Fruit fly (Drosophila melanogaster) whole organism, embryonic: ENCODE measurements around the gene Ccp84Ac.
A peak's percentile ranks its signal among the peaks of the same experiment; 100 is the strongest.

Experiments
- CG10321 ChIP-seq: fragments of 200-800 bp; sonication (Bioruptor generic); IDR thresholded peaks from 2 replicates; pipeline ENCODE4 v1.3.6; 2022; ENCODE audit warnings: missing biosample characterization, missing genetic modification characterization
- CG10431 ChIP-seq: fragments of 200-800 bp; sonication (Bioruptor generic); optimal IDR thresholded peaks from 3 replicates; lab custom pipeline; 2018; ENCODE audit warnings: missing biosample characterization, mild to moderate bottlenecking, missing genetic modification characterization
- CG11247 ChIP-seq: fragments of 200-800 bp; sonication (Bioruptor generic); IDR thresholded peaks from 2 replicates; pipeline ENCODE4 v1.3.6; 2022; ENCODE audit warnings: missing biosample characterization, missing genetic modification characterization
- CG14860 ChIP-seq: fragments of 200-800 bp; sonication (Bioruptor generic); IDR thresholded peaks from 3 replicates; pipeline ENCODE4 v1.3.6; 2022; ENCODE audit warnings: missing biosample characterization, missing genetic modification characterization; ENCODE audit not compliant: partially characterized antibody
- CG1832 ChIP-seq: fragments of 200-800 bp; sonication (Bioruptor generic); optimal IDR thresholded peaks from 2 replicates; lab custom pipeline; 2017; ENCODE audit warnings: missing biosample characterization, mild to moderate bottlenecking, missing genetic modification characterization, inconsistent platforms
- CG18619 ChIP-seq: fragments of 200-800 bp; sonication (Bioruptor generic); optimal IDR thresholded peaks from 3 replicates; lab custom pipeline; 2017; ENCODE audit warnings: missing biosample characterization, mild to moderate bottlenecking, missing genetic modification characterization
- CG2199 ChIP-seq: fragments of 200-800 bp; sonication (Bioruptor generic); IDR thresholded peaks from 3 replicates; pipeline ENCODE4 v1.3.6; 2022; ENCODE audit warnings: missing biosample characterization, missing genetic modification characterization
- CG3726 ChIP-seq: fragments of 200-800 bp; sonication (Bioruptor generic); IDR thresholded peaks from 3 replicates; pipeline ENCODE4, ENCODE4 v1.3.6; 2022; ENCODE audit warnings: missing biosample characterization, missing genetic modification characterization
- CG3847 ChIP-seq: fragments of 200-800 bp; sonication (Bioruptor generic); IDR thresholded peaks from 2 replicates; pipeline ENCODE4 v1.3.6; 2022; ENCODE audit warnings: missing biosample characterization, missing genetic modification characterization
- CG3995 ChIP-seq: fragments of 200-800 bp; sonication (Bioruptor generic); optimal IDR thresholded peaks from 3 replicates; lab custom pipeline; 2016; ENCODE audit warnings: missing biosample characterization, missing genetic modification characterization
- CG7372 ChIP-seq: fragments of 200-800 bp; sonication (Bioruptor generic); IDR thresholded peaks from 2 replicates; pipeline ENCODE4 v1.3.6; 2022; ENCODE audit warnings: missing biosample characterization, missing genetic modification characterization
- CG8765 ChIP-seq: fragments of 200-800 bp; sonication (Bioruptor generic); IDR thresholded peaks from 2 replicates; pipeline ENCODE4 v1.3.6; 2022; ENCODE audit warnings: missing biosample characterization, missing genetic modification characterization
- CG8924 ChIP-seq: fragments of 200-800 bp; optimal IDR thresholded peaks from 3 replicates; lab custom pipeline; 2019; ENCODE audit warnings: missing biosample characterization, mild to moderate bottlenecking, missing genetic modification characterization, moderate library complexity
- CoRest ChIP-seq: fragments of 200-800 bp; sonication (Bioruptor generic); optimal IDR thresholded peaks from 3 replicates; lab custom pipeline; 2018; ENCODE audit warnings: missing biosample characterization, mild to moderate bottlenecking, missing genetic modification characterization, moderate library complexity
- D ChIP-seq, 2 experiments: fragments of 200-800 bp in 1 of 2; fragments of >200 bp in 1 of 2; sonication (Bioruptor generic) in 1 of 2; optimal IDR thresholded peaks; 2 replicates in 1 of 2; 3 replicates in 1 of 2; lab custom pipeline; 2017; ENCODE audit warnings: mild to moderate bottlenecking in 1 of 2, missing biosample characterization in 1 of 2, missing genetic modification characterization in 1 of 2, missing genetic modification reagents in 1 of 2
- Dad ChIP-seq: fragments of 200-800 bp; sonication (Bioruptor generic); optimal IDR thresholded peaks from 3 replicates; lab custom pipeline; 2016; ENCODE audit warnings: missing biosample characterization, missing genetic modification characterization
- Dll ChIP-seq: fragments of 200-800 bp; sonication (Bioruptor generic); IDR thresholded peaks from 4 replicates; pipeline ENCODE4 v1.3.6; 2022; ENCODE audit warnings: missing biosample characterization, missing genetic modification characterization; ENCODE audit not compliant: partially characterized antibody
- Nf-YB ChIP-seq: fragments of 200-800 bp; sonication (Bioruptor generic); optimal IDR thresholded peaks from 3 replicates; lab custom pipeline; 2019; ENCODE audit warnings: missing biosample characterization, mild to moderate bottlenecking, missing genetic modification characterization, moderate library complexity
- Nf-YC ChIP-seq: fragments of 200-800 bp; optimal IDR thresholded peaks from 3 replicates; lab custom pipeline; 2019; ENCODE audit warnings: missing biosample characterization, mild to moderate bottlenecking, missing genetic modification characterization, moderate library complexity
- Ssrp ChIP-seq: fragments of 200-800 bp; sonication (Bioruptor generic); optimal IDR thresholded peaks from 2 replicates; lab custom pipeline; 2018; ENCODE audit warnings: missing biosample characterization, mild to moderate bottlenecking, missing genetic modification characterization, moderate library complexity
- ap ChIP-seq: fragments of 200-800 bp; sonication (Bioruptor generic); IDR thresholded peaks from 2 replicates; pipeline ENCODE4 v1.3.6; 2022; ENCODE audit warnings: missing biosample characterization, missing genetic modification characterization
- ato ChIP-seq: fragments of 200-800 bp; sonication (Bioruptor generic); IDR thresholded peaks from 2 replicates; pipeline ENCODE4 v1.3.6; 2022; ENCODE audit warnings: missing biosample characterization, missing genetic modification characterization; ENCODE audit not compliant: partially characterized antibody
- cad ChIP-seq: fragments of >200 bp; optimal IDR thresholded peaks from 2 replicates; lab custom pipeline; 2017; ENCODE audit warnings: missing biosample characterization, missing genetic modification characterization
- caup ChIP-seq: fragments of 200-800 bp; sonication (Bioruptor generic); optimal IDR thresholded peaks from 3 replicates; lab custom pipeline; 2017; ENCODE audit warnings: missing biosample characterization, mild to moderate bottlenecking, missing genetic modification characterization, moderate library complexity; ENCODE audit not compliant: severe bottlenecking
- cg ChIP-seq: fragments of 200-800 bp; sonication (Bioruptor generic); optimal IDR thresholded peaks from 3 replicates; lab custom pipeline; 2019; ENCODE audit warnings: missing biosample characterization, mild to moderate bottlenecking, missing genetic modification characterization, moderate library complexity
- chinmo ChIP-seq: fragments of 200-800 bp; sonication (Bioruptor generic); IDR thresholded peaks from 4 replicates; pipeline ENCODE4 v1.3.6; 2022; ENCODE audit warnings: missing biosample characterization, missing genetic modification characterization; ENCODE audit not compliant: partially characterized antibody
- corto ChIP-seq: fragments of 200-800 bp; sonication (Bioruptor generic); optimal IDR thresholded peaks from 2 replicates; lab custom pipeline; 2016; ENCODE audit warnings: missing biosample characterization, mild to moderate bottlenecking, missing genetic modification characterization, moderate library complexity
- crol ChIP-seq: fragments of 200-800 bp; sonication (Bioruptor generic); IDR thresholded peaks from 2 replicates; pipeline ENCODE4 v1.3.6; 2022; ENCODE audit warnings: missing biosample characterization, missing genetic modification characterization
- gcm ChIP-seq: fragments of 200-800 bp; sonication (Bioruptor generic); optimal IDR thresholded peaks from 2 replicates; lab custom pipeline; 2019; ENCODE audit warnings: missing biosample characterization, mild to moderate bottlenecking, missing genetic modification characterization, moderate library complexity
- hbn ChIP-seq: fragments of 200-800 bp; sonication (Bioruptor generic); IDR thresholded peaks from 2 replicates; pipeline ENCODE4 v1.3.6; 2022; ENCODE audit warnings: missing biosample characterization, missing genetic modification characterization; ENCODE audit not compliant: partially characterized antibody
- insv ChIP-seq, 2 experiments: fragments of 200-800 bp; sonication (Bioruptor generic); optimal IDR thresholded peaks; 3 replicates each; lab custom pipeline; 2016 to 2018; ENCODE audit warnings: missing biosample characterization in 2 of 2, missing genetic modification characterization in 2 of 2
- kay ChIP-seq: fragments of 200-800 bp; sonication (Bioruptor generic); optimal IDR thresholded peaks from 2 replicates; lab custom pipeline; 2016; ENCODE audit warnings: missing biosample characterization, missing genetic modification characterization
- lov ChIP-seq, 2 experiments: fragments of 200-800 bp in 1 of 2; fragments of >200 bp in 1 of 2; sonication (Bioruptor generic) in 1 of 2; IDR thresholded peaks in 1 of 2; optimal IDR thresholded peaks in 1 of 2; 2 replicates in 1 of 2; 3 replicates in 1 of 2; pipeline versions ENCODE4 v1.3.6 to Lab custom; 2017 to 2022; ENCODE audit warnings: missing biosample characterization in 1 of 2, missing genetic modification characterization in 1 of 2
- nerfin-1 ChIP-seq: fragments of 200-800 bp; sonication (Bioruptor generic); optimal IDR thresholded peaks from 3 replicates; lab custom pipeline; 2019; ENCODE audit warnings: missing biosample characterization, mild to moderate bottlenecking, missing genetic modification characterization, moderate library complexity
- nmo ChIP-seq: fragments of 200-800 bp; sonication (Bioruptor generic); optimal IDR thresholded peaks from 2 replicates; lab custom pipeline; 2018; ENCODE audit warnings: missing biosample characterization, mild to moderate bottlenecking, missing genetic modification characterization, moderate library complexity
- prd ChIP-seq, 3 experiments: fragments of >200 bp in 2 of 3; fragments of 200-800 bp in 1 of 3; sonication (Bioruptor generic) in 1 of 3; optimal IDR thresholded peaks in 2 of 3; IDR thresholded peaks in 1 of 3; 2 replicates in 2 of 3; 3 replicates in 1 of 3; pipeline versions ENCODE4 v1.3.6 to Lab custom; 2017 to 2022; ENCODE audit warnings: missing biosample characterization in 1 of 3, missing genetic modification characterization in 1 of 3
- pros ChIP-seq: fragments of 200-800 bp; sonication (Bioruptor generic); optimal IDR thresholded peaks from 3 replicates; lab custom pipeline; 2019; ENCODE audit warnings: missing biosample characterization, mild to moderate bottlenecking, missing genetic modification characterization, moderate library complexity
- sens ChIP-seq: fragments of 200-800 bp; sonication (Bioruptor generic); peaks from one replicate; lab custom pipeline; 2016; ENCODE audit warnings: missing biosample characterization, missing genetic modification characterization
- sens-2 ChIP-seq: fragments of 200-800 bp; sonication (Bioruptor generic); IDR thresholded peaks from 2 replicates; pipeline ENCODE4 v1.3.6; 2022; ENCODE audit warnings: missing biosample characterization, missing genetic modification characterization
- slbo ChIP-seq: fragments of 200-800 bp; sonication (Bioruptor generic); IDR thresholded peaks from 2 replicates; pipeline ENCODE4 v1.3.6; 2022; ENCODE audit warnings: missing biosample characterization, missing genetic modification characterization
- sqz ChIP-seq: fragments of 200-800 bp; sonication (Bioruptor generic); optimal IDR thresholded peaks from 3 replicates; lab custom pipeline; 2018; ENCODE audit warnings: missing biosample characterization, mild to moderate bottlenecking, missing genetic modification characterization
- tll ChIP-seq, 2 experiments: fragments of 200-800 bp in 1 of 2; fragments of >200 bp in 1 of 2; sonication (Bioruptor generic) in 1 of 2; optimal IDR thresholded peaks; 2 replicates each; lab custom pipeline; 2017 to 2019; ENCODE audit warnings: missing biosample characterization in 2 of 2, missing genetic modification characterization in 2 of 2, mild to moderate bottlenecking in 1 of 2, moderate library complexity in 1 of 2
- twi ChIP-seq: fragments of 200-800 bp; optimal IDR thresholded peaks from 2 replicates; lab custom pipeline; 2019; ENCODE audit warnings: missing biosample characterization, mild to moderate bottlenecking, missing genetic modification characterization, moderate library complexity
- vfl ChIP-seq: fragments of 200-800 bp; sonication (Bioruptor generic); optimal IDR thresholded peaks from 2 replicates; lab custom pipeline; 2016; ENCODE audit warnings: missing biosample characterization, missing genetic modification characterization
- wek ChIP-seq: fragments of 200-800 bp; sonication (Bioruptor generic); optimal IDR thresholded peaks from 3 replicates; lab custom pipeline; 2018; ENCODE audit warnings: missing biosample characterization, mild to moderate bottlenecking, missing genetic modification characterization, moderate library complexity
- zen ChIP-seq: fragments of 200-800 bp; sonication (Bioruptor generic); optimal IDR thresholded peaks from 3 replicates; lab custom pipeline; 2018; ENCODE audit warnings: missing biosample characterization, mild to moderate bottlenecking, missing genetic modification characterization, moderate library complexity

Gene Ccp84Ac

dm6 chr3R:6741400-6741959 is 45.4 kb upstream of the Ccp84Ac start:
- TF ChIP-seq CG11247 (0 out of 2 replicates have a peak, but pooled peaks have one; percentile 15), CG7372 (peak; percentile 86), slbo (0 out of 2 replicates have a peak, but pooled peaks have one; percentile 11), CG3995 (GFP tag; lab: Kevin White, UChicago) (no peak), CG10321 (GFP tag; lab: Robert Waterston, UW) (peak; percentile 87), sens (GFP tag; lab: Kevin White, UChicago) (peak; percentile 41), CG1832 (GFP tag; lab: Kevin White, UChicago) (peak; percentile 67), CG8765 (GFP tag; lab: Robert Waterston, UW) (peak; percentile 79), ato (GFP tag; lab: Robert Waterston, UW) (no peak), cg (GFP tag; lab: Kevin White, UChicago) (peak; percentile 69), CoRest (peak; percentile 7), CG3847 (GFP tag; lab: Robert Waterston, UW) (no peak), CG14860 (GFP tag; lab: Robert Waterston, UW) (0 out of 3 replicates have a peak, but pooled peaks have one; percentile 27), hbn (GFP tag; lab: Robert Waterston, UW) (no peak), sens-2 (no peak), twi (peak; percentile 22), lov (optimal IDR thresholded peaks at IDR 0.05; lab: Kevin White, UChicago) (no peak), lov (GFP tag; IDR thresholded peaks at IDR 0.05; lab: Robert Waterston, UW) (0 out of 3 replicates have a peak, but pooled peaks have one; percentile 68), CG8924 (tag; lab: Kevin White, UChicago) (no peak), gcm (GFP tag; lab: Kevin White, UChicago) (no peak), nmo (no peak)

DNA sequence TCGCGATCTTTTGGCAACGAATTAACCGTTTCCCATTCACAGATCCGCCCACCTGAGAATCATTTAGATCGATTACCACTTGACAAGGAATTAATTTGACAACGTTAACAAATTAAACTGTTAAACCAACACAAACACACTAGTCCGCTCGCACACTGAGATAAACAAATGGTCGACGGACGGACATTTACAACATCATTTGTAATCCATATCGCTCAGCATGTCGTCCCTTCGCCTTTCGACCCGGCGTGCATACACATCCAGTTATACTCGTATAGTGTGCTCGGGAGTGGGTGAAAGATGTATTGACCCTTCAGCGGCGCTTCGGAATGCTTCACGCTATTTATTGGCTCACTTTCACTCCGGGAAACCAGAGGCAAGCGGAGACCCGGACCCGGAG is 39.7 kb upstream of the Ccp84Ac start:
- TF ChIP-seq vfl (GFP tag; lab: Kevin White, UChicago) = no peak
- peak; percentile 77 for TF ChIP-seq zen (tag; lab: Kevin White, UChicago)
- no peak for TF ChIP-seq prd (optimal IDR thresholded peaks at IDR 0.05; lab: Kevin White, UChicago)
- 0 out of 3 replicates have a peak, but pooled peaks have one; percentile 10 for TF ChIP-seq prd (GFP tag; IDR thresholded peaks at IDR 0.05; lab: Robert Waterston, UW)
- peak in 1 of 2 experiments; percentile 62 for TF ChIP-seq tll (GFP tag; optimal IDR thresholded peaks at IDR 0.05; lab: Kevin White, UChicago)
- TF ChIP-seq D (optimal IDR thresholded peaks at IDR 0.05; lab: Kevin White, UChicago) = peak; percentile 23
- no peak for TF ChIP-seq D (GFP tag; optimal IDR thresholded peaks at IDR 0.05; lab: Kevin White, UChicago)
- peak; percentile 54 for TF ChIP-seq cad (GFP tag; lab: Kevin White, UChicago)
- no peak for TF ChIP-seq kay
- TF ChIP-seq CG2199 (GFP tag; lab: Robert Waterston, UW) = 0 out of 3 replicates have a peak, but pooled peaks have one; percentile 60
- peak; percentile 61 for TF ChIP-seq twi
- TF ChIP-seq Ssrp = no peak
- peak; percentile 19 for TF ChIP-seq nerfin-1

dm6 chr3R:6726119-6726518 is 30.0 kb upstream of the Ccp84Ac start:
- TF ChIP-seq sqz (GFP tag; lab: Kevin White, UChicago) = peak; percentile 40
- TF ChIP-seq chinmo (GFP tag; lab: Robert Waterston, UW) = 0 out of 4 replicates have a peak, but pooled peaks have one; percentile 26
- TF ChIP-seq corto (GFP tag; lab: Kevin White, UChicago) = no peak
- TF ChIP-seq ap (GFP tag; lab: Robert Waterston, UW) = no peak
- no peak for TF ChIP-seq CG3726 (GFP tag; lab: Robert Waterston, UW)
- no peak for TF ChIP-seq caup (GFP tag; lab: Kevin White, UChicago)
- no peak for TF ChIP-seq insv (GFP tag; optimal IDR thresholded peaks at IDR 0.05; lab: Kevin White, UChicago)
- TF ChIP-seq Dll = 0 out of 4 replicates have a peak, but pooled peaks have one; percentile 23
- peak; percentile 81 for TF ChIP-seq crol (GFP tag; lab: Robert Waterston, UW)
- TF ChIP-seq wek (GFP tag; lab: Kevin White, UChicago) = peak; percentile 86
- TF ChIP-seq CG18619 = no peak
- peak; percentile 64 for TF ChIP-seq Nf-YC (tag; lab: Kevin White, UChicago)
- TF ChIP-seq Dad (GFP tag; lab: Kevin White, UChicago) = no peak
- peak; percentile 73 for TF ChIP-seq CG10431 (GFP tag; lab: Kevin White, UChicago)
- peak; percentile 70 for TF ChIP-seq cg (GFP tag; lab: Kevin White, UChicago)
- TF ChIP-seq Nf-YB = peak; percentile 80
- peak; percentile 47 for TF ChIP-seq pros
- TF ChIP-seq, all 482 proteins: peak for 10
